Worm (Caenorhabditis elegans): ENCODE results near the gene F54C9.14.

F54C9.14 gene

DNA sequence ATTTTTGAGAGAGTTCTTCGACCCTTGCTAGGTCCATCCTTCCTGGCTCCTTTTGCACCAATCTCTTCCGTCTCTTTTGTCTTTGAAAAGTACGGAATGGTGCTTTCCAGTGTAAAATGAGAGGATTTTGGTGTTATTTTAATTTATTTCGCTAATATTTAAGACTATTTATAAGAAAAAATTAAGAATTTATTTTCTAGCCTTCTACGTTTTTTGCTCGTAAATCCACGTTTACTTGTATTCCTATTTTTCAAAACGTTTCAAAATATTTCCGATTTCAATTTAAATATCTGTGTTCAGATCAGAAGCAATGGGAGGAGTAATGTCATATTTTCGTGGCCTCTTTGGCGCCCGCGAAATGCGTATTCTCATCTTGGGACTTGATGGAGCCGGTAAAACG lies 19.6 kb downstream of the F54C9.14 start, which contains the start of gene arl-1:
arl-1 (plus strand) TSS at position 301 of the 400 bp plus-strand sequence.
- TF ChIP-seq him-1 (tag; optimal IDR thresholded peaks at IDR 0.05) (no peak), dao-5 (tag; optimal IDR thresholded peaks at IDR 0.05) (no peak), W03F9.2 (tag; optimal IDR thresholded peaks at IDR 0.05) (no peak)

DNA sequence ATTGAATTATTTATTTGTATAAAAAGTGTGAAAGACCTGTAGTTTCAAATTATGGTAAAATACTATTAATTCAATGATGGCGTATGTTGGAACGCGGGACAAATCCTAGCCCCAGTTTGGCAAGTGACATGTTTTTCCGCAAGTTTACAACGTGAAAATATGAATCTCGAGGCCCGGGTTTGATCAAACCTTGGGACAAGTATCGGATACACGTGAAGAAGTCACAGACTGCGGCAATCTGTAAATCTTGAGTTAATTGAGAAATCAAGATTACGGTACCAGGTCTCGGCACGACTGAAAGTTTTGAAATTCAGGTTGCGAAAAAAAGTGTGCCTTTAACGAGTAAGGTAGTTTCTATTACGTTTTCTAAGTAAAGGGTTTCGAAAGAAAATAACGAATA lies 20.9 kb downstream of the F54C9.14 start:
- TF ChIP-seq W03F9.2 (tag; optimal IDR thresholded peaks at IDR 0.05) (no peak), him-1 (tag; optimal IDR thresholded peaks at IDR 0.05) (no peak), dao-5 (tag; optimal IDR thresholded peaks at IDR 0.05) (no peak)

DNA sequence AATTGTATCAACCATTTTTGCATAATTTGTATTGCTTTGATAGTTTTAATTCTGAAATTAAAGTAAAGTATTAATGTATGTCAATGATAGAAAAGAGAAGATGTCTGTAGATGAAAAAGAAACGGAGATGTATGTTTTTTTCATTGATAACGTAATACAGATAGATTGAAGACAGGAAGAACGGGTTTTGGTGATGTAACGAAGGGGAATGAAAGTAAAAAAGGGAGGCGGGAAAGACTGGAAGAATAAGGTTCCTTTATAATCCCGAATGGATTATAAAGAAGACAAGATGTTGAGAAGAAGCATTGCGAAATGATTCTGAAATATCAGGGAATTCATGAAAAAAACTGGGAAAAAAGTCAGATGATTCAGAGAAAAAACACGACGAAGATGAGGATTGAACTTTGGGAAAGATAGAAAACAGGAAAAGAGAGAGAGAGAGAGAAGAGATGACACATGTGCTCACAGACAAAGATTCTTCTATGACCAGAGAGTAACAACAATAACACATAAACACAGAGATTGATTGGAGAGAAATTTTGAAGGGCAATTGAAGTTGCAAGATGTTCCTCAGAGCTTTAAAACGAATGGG lies 23.0 kb downstream of the F54C9.14 start, which contains the start of gene F54C9.11:
F54C9.11 (minus strand) TSS at position 51 of the 592 bp plus-strand sequence.
- TF ChIP-seq dao-5 (tag; optimal IDR thresholded peaks at IDR 0.05) (no peak), him-1 (tag; optimal IDR thresholded peaks at IDR 0.05) (no peak), W03F9.2 (tag; optimal IDR thresholded peaks at IDR 0.05) (no peak)

DNA sequence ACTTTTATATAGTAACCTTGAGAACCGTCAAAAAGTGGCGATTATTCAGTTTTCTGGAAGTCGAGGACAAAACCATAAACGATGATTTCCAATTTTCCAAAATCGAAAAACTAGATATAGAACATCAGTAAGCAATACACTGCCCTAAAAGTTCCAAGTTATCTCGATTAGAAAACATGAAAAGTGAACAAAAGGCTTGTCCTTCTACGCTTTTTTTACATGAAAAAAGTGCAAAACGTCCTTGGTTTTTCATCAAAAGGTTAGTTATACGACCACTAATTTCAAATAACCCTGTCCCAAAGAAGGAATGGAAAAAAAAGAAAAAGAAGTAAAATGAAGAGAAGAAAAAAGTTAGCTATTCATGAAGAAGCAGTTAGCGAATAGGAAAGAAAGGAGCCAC lies 23.8 kb downstream of the F54C9.14 start:
- TF ChIP-seq him-1 (tag; optimal IDR thresholded peaks at IDR 0.05) = no peak
- TF ChIP-seq W03F9.2 (tag; optimal IDR thresholded peaks at IDR 0.05) = no peak
- TF ChIP-seq dao-5 (tag; optimal IDR thresholded peaks at IDR 0.05) = no peak

DNA sequence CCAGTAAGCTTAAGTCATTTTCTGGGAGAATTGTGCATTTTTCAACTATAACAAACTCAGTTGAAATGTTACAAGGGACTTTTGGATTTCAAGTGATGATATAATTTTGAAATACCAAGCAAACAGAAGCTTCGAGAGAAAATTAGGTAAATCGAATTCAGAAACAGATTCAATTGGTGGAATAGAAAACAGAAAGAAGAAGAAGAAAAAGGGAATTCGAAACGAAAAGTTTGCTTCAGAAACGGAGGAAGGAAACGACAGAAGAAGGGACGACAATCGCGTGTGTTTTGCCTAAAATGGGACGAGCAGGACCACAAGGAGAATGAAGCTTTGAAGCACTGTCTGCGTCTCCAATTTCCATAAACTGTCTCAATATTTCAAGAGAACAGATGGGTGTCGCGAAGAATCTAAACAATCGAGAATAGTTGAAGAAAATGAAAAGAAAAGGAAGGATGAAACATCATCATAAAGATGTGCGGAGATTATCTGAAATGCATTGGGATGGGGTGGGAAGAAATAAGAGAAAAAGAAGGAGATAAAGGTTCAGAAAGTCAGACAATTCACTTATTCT lies 25.6 kb downstream of the F54C9.14 start:
- TF ChIP-seq him-1 (tag; optimal IDR thresholded peaks at IDR 0.05) (no peak), W03F9.2 (tag; optimal IDR thresholded peaks at IDR 0.05) (no peak), dao-5 (tag; optimal IDR thresholded peaks at IDR 0.05) (no peak)

DNA sequence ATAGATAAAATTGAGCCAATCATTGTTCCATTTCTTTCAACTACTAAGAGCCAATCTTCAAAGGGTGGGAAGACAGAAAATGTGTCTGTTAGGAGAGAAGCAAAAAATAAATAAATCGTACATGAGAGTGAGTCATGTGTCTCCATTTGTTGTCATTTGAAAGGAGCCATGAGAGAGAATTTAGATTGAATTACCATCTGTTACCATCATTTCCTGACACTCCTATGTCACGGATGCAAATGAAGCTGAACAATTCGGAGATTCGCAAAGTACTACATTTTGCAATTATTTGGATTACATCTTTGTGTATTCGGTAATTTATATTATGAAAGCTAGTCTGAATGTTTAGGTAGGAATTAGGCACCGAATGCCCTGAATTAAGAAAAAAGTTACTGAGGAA lies 26.3 kb downstream of the F54C9.14 start:
- TF ChIP-seq W03F9.2 (tag; optimal IDR thresholded peaks at IDR 0.05) = no peak
- no peak for TF ChIP-seq dao-5 (tag; optimal IDR thresholded peaks at IDR 0.05)
- TF ChIP-seq him-1 (tag; optimal IDR thresholded peaks at IDR 0.05) = no peak

DNA sequence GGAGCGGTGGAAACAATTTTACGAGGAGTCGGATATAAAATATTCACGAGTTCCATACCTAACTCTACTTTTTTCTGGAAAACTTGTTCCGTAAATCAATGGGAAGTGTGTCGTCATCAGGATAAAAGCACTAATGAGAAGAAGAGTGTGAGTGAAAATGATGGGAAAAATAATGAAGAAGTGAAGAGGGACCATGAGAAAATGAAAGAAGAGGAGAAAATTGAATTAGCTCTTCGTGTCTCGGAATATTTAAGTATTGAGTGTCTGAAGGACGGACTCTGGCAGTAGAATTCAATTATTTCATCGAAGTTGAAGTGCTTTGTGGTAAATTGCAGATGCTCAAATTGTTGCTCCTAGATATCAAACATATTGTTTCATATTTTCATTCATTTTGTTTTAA lies 27.1 kb downstream of the F54C9.14 start:
- TF ChIP-seq dao-5 (tag; optimal IDR thresholded peaks at IDR 0.05) (no peak), him-1 (tag; optimal IDR thresholded peaks at IDR 0.05) (no peak)

DNA sequence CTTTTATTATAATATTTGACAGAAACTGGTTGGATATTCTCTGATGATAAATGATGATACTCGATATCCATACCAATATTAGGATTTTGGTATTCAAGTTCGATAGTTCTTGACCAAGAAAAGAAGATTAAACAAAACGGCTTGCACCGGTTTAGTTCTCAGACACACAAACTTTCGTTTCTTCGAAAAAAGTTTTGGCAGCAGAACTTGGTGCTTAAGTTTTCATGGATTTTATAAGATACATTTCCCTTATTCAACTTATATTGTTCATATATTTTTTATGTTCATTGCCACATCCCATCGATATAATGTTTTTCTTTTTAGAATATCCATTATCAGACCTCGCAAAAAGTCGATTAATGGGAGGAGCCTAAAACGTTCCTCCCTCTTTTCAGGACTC lies 28.6 kb downstream of the F54C9.14 start, which contains the start of gene aptf-4:
aptf-4 (plus strand) TSS at position 301 of the 400 bp plus-strand sequence.
- TF ChIP-seq W03F9.2 (tag; optimal IDR thresholded peaks at IDR 0.05) = no peak

DNA sequence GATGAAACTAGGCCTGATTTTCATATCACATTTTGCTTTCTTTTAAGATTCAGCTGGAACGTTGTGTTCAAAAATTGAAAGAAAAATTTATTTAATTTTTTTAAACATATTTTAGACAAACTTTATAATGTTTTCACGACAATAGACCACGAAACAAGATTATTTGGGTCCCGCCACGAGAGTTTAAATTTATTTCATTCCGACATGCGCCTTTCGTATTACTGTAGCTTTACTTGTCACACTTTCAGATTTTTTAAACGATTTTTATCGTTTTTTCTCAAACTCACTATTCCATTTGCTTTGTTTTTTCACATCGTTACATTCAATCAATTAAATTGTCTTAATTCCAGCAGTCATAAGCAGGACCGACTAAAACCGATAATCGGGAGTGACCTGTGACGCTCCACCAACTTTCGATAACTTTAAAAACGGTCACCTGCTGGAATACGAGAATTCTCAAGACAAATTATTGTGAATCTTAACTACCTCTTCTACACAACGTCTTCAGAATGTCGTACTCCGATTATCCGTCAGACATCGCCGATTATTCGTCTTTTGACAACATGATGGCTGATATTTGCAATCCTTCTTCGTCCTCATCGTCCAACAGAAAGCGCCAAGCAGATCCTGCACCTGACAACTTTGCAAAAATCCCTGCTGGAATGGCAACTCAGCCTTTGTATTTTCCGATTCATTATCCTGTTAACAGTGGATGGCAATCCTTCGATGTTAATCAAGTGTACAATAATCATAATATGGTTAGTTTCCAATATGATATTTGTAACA lies 31.9 kb downstream of the F54C9.14 start, which contains the start of gene aptf-3:
aptf-3 (plus strand) TSS at position 351 of the 786 bp plus-strand sequence.
- no peak for TF ChIP-seq dao-5 (tag; optimal IDR thresholded peaks at IDR 0.05)
- no peak for TF ChIP-seq him-1 (tag; optimal IDR thresholded peaks at IDR 0.05)
- no peak for TF ChIP-seq W03F9.2 (tag; optimal IDR thresholded peaks at IDR 0.05)

DNA sequence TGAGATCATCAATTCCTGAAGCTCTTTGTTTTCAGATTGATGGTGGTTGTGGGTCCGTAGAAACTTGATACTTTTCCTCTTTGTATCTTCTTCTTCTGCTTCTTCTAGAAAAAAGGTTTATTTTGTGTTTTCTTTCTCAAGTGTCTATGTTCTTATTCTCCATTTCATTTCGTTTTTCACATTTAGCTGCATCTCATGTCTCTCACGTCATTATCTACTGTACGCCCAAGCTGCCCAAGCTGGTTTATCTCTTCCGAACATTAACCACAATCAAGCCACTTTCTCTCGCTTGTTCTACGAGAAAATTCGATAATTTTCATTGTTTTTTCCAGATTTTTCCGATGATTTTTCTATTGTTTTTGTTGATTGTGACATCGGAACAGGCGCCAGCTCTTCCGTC lies 37.1 kb downstream of the F54C9.14 start, which contains the start of gene F28C6.5:
F28C6.5 (plus strand) TSS at position 301 of the 400 bp plus-strand sequence.
- no peak for TF ChIP-seq W03F9.2 (tag; optimal IDR thresholded peaks at IDR 0.05)
- TF ChIP-seq him-1 (tag; optimal IDR thresholded peaks at IDR 0.05) = no peak
- no peak for TF ChIP-seq dao-5 (tag; optimal IDR thresholded peaks at IDR 0.05)

DNA sequence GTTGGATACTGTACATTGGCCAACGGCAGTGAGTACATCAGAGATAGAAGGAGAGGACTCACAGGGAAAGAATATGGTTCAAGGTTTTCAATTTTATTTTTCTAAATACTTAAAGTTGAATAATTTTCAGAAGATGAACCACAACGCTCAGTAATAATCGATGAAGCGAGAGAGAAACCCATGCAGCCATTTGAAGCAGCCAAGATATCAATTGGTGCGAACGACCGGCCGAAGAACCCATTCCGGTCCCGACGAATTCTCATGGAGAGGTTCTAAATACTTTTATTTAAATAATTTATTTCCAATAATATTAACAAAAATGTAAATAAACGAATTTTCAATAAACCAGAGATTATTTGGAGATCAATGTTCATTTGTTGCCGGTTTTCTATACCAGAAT lies 38.1 kb downstream of the F54C9.14 start, which contains the start of gene pigg-1:
pigg-1 (minus strand) TSS at position 101 of the 400 bp plus-strand sequence.
- TF ChIP-seq him-1 (tag; optimal IDR thresholded peaks at IDR 0.05) (no peak), W03F9.2 (tag; optimal IDR thresholded peaks at IDR 0.05) (no peak), dao-5 (tag; optimal IDR thresholded peaks at IDR 0.05) (no peak)

DNA sequence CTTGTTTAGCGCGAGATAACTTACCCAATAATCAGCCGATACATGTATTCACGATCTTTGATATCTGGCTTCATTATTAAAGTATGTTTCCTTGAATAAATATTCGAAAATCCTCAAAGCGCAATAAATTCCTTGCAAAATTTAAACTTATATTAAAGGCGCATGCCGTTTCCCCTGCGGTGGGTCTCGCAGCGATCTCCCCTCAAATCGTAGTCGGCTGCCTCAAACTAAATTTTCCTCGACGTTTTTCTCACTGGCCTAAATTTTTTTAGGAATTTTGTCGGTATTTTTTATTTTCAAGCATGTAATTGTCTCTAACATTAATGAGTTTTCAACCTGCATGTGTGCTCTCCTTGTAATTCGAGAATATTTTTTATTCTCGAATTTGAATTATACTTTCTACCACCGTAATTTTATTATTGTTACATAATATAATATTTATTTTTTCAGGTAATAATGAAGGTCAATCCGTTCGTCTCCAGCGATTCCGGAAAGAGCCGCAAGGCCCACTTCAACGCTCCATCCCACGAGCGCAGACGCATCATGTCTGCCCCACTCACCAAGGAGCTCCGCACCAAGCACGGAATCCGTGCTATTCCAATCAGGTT lies 40.3 kb downstream of the F54C9.14 start, which contains the start of the genes cpf-1 and rpl-26:
cpf-1 (minus strand) TSS at position 104 of the 608 bp plus-strand sequence.
rpl-26 (plus strand) TSS at position 449 of the 608 bp plus-strand sequence.
- TF ChIP-seq dao-5 (tag; optimal IDR thresholded peaks at IDR 0.05) = no peak

DNA sequence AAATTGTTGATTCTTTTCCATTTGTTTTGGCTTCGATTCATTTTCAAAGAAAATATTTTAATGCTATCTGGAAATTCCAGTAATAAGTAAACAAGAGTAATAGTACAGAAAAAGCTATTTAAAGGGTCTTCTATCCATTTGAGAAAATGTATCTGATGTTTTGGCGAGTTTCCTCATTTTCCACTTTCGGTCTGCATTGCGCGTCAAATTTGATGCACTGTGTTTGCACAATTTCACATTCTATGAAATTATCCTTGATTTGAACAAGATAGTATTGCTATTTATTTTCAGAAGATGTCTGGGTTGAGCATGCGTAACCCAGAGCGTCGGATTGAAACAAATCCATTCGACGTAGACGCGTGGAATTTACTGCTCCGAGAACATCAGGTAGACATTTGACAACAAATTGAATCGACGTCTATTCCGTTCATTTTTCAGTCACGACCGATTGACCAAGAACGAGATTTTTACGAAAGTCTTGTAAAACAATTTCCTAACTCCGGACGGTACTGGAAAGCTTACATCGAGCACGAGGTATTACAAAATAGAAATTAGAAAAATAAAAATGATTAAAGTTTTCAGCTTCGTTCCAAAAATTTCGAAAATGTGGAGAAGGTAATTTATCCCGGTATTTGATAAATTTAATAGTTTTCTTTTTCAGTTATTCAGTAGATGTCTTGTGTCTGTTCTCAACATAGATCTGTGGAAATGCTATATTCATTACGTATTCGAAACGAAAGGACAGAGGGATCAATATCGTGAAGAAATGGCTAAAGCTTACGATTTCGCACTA lies 41.7 kb downstream of the F54C9.14 start, which contains the start of gene suf-1:
suf-1 (plus strand) TSS at position 280 of the 793 bp plus-strand sequence.
- TF ChIP-seq W03F9.2 (tag; optimal IDR thresholded peaks at IDR 0.05) (peak; percentile 37), dao-5 (tag; optimal IDR thresholded peaks at IDR 0.05) (peak; percentile 53), him-1 (tag; optimal IDR thresholded peaks at IDR 0.05) (no peak)

All from whole organism, L4/young adult.